Worm (Caenorhabditis elegans) whole organism, L4 larva: ENCODE measurements around the gene lpr-3.

Experiments
- ama-1 ChIP-seq: fragments of 150-350 bp; optimal IDR thresholded peaks from 2 replicates; lab custom pipeline; 2014; ENCODE audit warnings: inconsistent platforms, mixed read lengths
- ceh-20 ChIP-seq: fragments of 200-800 bp; sonication (Bioruptor generic); IDR thresholded peaks from 2 replicates; pipeline ENCODE4 v1.3.6; 2022; ENCODE audit warnings: missing genetic modification reagents, missing genetic modification characterization, missing compliant biosample characterization
- ceh-82 ChIP-seq: sonication (generic microtip); optimal IDR thresholded peaks from 2 replicates; lab custom pipeline; 2017; ENCODE audit warnings: missing biosample characterization, missing genetic modification characterization
- daf-19 ChIP-seq: fragments of 200-800 bp; sonication (Bioruptor generic); conservative IDR thresholded peaks from 2 replicates; pipeline ENCODE4 v1.3.6; 2022; ENCODE audit warnings: missing genetic modification characterization, missing compliant biosample characterization
- daf-8 ChIP-seq: fragments of 200-800 bp; sonication (Bioruptor generic); IDR thresholded peaks from 2 replicates; pipeline ENCODE4 v1.3.6; 2022; ENCODE audit warnings: missing genetic modification characterization, missing compliant biosample characterization
- lsy-2 ChIP-seq, 2 experiments: fragments of 150-350 bp in 1 of 2; sonication (generic microtip) in 1 of 2; optimal IDR thresholded peaks; 2 replicates each; lab custom pipeline; 2014 to 2017; ENCODE audit warnings: missing biosample characterization in 2 of 2, missing genetic modification characterization in 2 of 2
- mep-1 ChIP-seq: fragments of 150-350 bp; sonication (generic microtip); optimal IDR thresholded peaks from 3 replicates; lab custom pipeline; 2014; ENCODE audit warnings: missing biosample characterization, missing genetic modification characterization
- nhr-10 ChIP-seq: fragments of 150-350 bp; optimal IDR thresholded peaks from 2 replicates; lab custom pipeline; 2014; ENCODE audit warnings: missing biosample characterization, missing genetic modification characterization
- ztf-11 ChIP-seq: fragments of 150-350 bp; optimal IDR thresholded peaks from 2 replicates; lab custom pipeline; 2014; ENCODE audit warnings: missing biosample characterization, missing genetic modification characterization

DNA sequence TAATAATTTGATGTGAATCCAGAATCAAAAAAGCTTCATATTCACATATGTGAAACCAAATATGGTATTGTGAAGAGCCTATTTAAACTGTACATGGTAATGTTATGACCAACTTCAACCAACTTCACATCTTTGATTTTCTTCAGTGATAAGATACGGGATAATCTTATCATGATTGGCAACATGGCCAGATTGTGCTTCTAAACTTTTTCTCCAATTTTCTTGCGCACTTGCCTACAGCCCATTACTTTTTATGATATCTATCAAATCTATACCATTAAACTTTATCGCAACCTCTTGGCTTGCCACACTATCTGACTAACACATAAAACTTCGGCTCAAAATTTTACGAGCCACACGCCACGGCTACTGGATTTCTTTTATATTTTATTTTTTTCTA is 24.8 kb upstream of the lpr-3 start:
- TF ChIP-seq ceh-82 (tag; lab: Kevin White, UChicago) (no peak), nhr-10 (no peak), ceh-20 (GFP tag; lab: Robert Waterston, UW) (no peak), ztf-11 (tag; lab: Kevin White, UChicago) (no peak), ama-1 (lab: Kevin White, UChicago) (no peak), daf-19 (no peak), daf-8 (no peak), mep-1 (tag; lab: Kevin White, UChicago) (no peak), lsy-2 (tag; optimal IDR thresholded peaks at IDR 0.05; lab: Kevin White, UChicago) (no peak)
